Fruit fly (Drosophila melanogaster) whole organism, embryonic: Measurements from ENCODE around the gene CG4576.

Experiments used
- Adf1 ChIP-seq: fragments of 200-800 bp; sonication (Bioruptor generic); IDR thresholded peaks from 2 replicates; pipeline ENCODE4 v1.3.6; 2022; ENCODE audit warnings: missing biosample characterization, missing genetic modification characterization
- BEAF-32 ChIP-seq: fragments of 200-800 bp; sonication (Bioruptor generic); optimal IDR thresholded peaks from 3 replicates; lab custom pipeline; 2017; ENCODE audit warnings: missing biosample characterization, missing genetic modification characterization, mild to moderate bottlenecking, moderate library complexity, missing genetic modification reagents
- Blimp-1 ChIP-seq: fragments of 200-800 bp; sonication (Bioruptor generic); optimal IDR thresholded peaks from 3 replicates; lab custom pipeline; 2018; ENCODE audit warnings: missing biosample characterization, missing genetic modification characterization, mild to moderate bottlenecking, moderate library complexity, missing genetic modification reagents
- CG11504 ChIP-seq: fragments of 200-800 bp; sonication (Bioruptor generic); optimal IDR thresholded peaks from 3 replicates; lab custom pipeline; 2019; ENCODE audit warnings: missing biosample characterization, mild to moderate bottlenecking, missing genetic modification characterization, moderate library complexity
- CG14710 ChIP-seq: fragments of 200-800 bp; sonication (Bioruptor generic); optimal IDR thresholded peaks from 3 replicates; lab custom pipeline; 2019; ENCODE audit warnings: missing biosample characterization, mild to moderate bottlenecking, missing genetic modification characterization, moderate library complexity
- CG1603 ChIP-seq: fragments of 200-800 bp; sonication (Bioruptor generic); optimal IDR thresholded peaks from 2 replicates; lab custom pipeline; 2019; ENCODE audit warnings: missing biosample characterization, mild to moderate bottlenecking, missing genetic modification characterization, moderate library complexity
- CG16779 ChIP-seq: fragments of 200-800 bp; sonication (Bioruptor generic); IDR thresholded peaks from 2 replicates; pipeline ENCODE4 v1.3.6; 2022; ENCODE audit warnings: missing biosample characterization, missing genetic modification characterization
- CG16813 ChIP-seq: fragments of 200-800 bp; sonication (Bioruptor generic); IDR thresholded peaks from 3 replicates; pipeline ENCODE4 v1.3.6; 2022; ENCODE audit warnings: missing biosample characterization, missing genetic modification characterization; ENCODE audit not compliant: partially characterized antibody
- CG17361 ChIP-seq: fragments of 200-800 bp; sonication (Bioruptor generic); IDR thresholded peaks from 3 replicates; pipeline ENCODE4 v1.3.6; 2022; ENCODE audit warnings: missing biosample characterization, missing genetic modification characterization
- CG31224 ChIP-seq: fragments of 200-800 bp; sonication (Bioruptor generic); IDR thresholded peaks from 2 replicates; pipeline ENCODE4 v1.3.6; 2022; ENCODE audit warnings: missing biosample characterization, missing genetic modification characterization
- CG31441 ChIP-seq: fragments of 200-800 bp; sonication (Bioruptor generic); IDR thresholded peaks from 2 replicates; pipeline ENCODE4 v1.3.6; 2022; ENCODE audit warnings: missing biosample characterization, missing genetic modification characterization
- CG32772 ChIP-seq: fragments of 200-800 bp; sonication (Bioruptor generic); IDR thresholded peaks from 2 replicates; pipeline ENCODE4 v1.3.6; 2022; ENCODE audit warnings: missing biosample characterization, missing genetic modification characterization
- CG4854 ChIP-seq: fragments of 200-800 bp; sonication (Bioruptor generic); optimal IDR thresholded peaks from 2 replicates; lab custom pipeline; 2016; ENCODE audit warnings: missing biosample characterization, missing genetic modification characterization, inconsistent platforms
- CG7745 ChIP-seq: fragments of 200-800 bp; sonication (Bioruptor generic); optimal IDR thresholded peaks from 2 replicates; lab custom pipeline; 2018; ENCODE audit warnings: missing biosample characterization, mild to moderate bottlenecking, missing genetic modification characterization, moderate library complexity
- CG7839 ChIP-seq: fragments of 200-800 bp; sonication (Bioruptor generic); optimal IDR thresholded peaks from 3 replicates; lab custom pipeline; 2018; ENCODE audit warnings: missing biosample characterization, mild to moderate bottlenecking, missing genetic modification characterization, moderate library complexity
- CG9817 ChIP-seq: fragments of 200-800 bp; sonication (Bioruptor generic); optimal IDR thresholded peaks from 2 replicates; lab custom pipeline; 2018; ENCODE audit warnings: missing biosample characterization, mild to moderate bottlenecking, missing genetic modification characterization, moderate library complexity
- CTCF ChIP-seq: fragments of 200-800 bp; sonication (Bioruptor generic); optimal IDR thresholded peaks from 2 replicates; lab custom pipeline; 2017; ENCODE audit warnings: missing biosample characterization, mild to moderate bottlenecking, missing genetic modification characterization, moderate library complexity
- D19A ChIP-seq: fragments of 200-800 bp; optimal IDR thresholded peaks from 3 replicates; lab custom pipeline; 2019; ENCODE audit warnings: missing biosample characterization, mild to moderate bottlenecking, missing genetic modification characterization, moderate library complexity
- Dbx ChIP-seq: fragments of 200-800 bp; sonication (Bioruptor generic); IDR thresholded peaks from 3 replicates; pipeline ENCODE4 v1.3.6; 2022; ENCODE audit warnings: missing biosample characterization, missing genetic modification characterization
- Doc3 ChIP-seq: fragments of 200-800 bp; sonication (Bioruptor generic); IDR thresholded peaks from 3 replicates; pipeline ENCODE4 v1.3.6; 2022; ENCODE audit warnings: missing biosample characterization, missing genetic modification characterization; ENCODE audit not compliant: partially characterized antibody
- Drgx ChIP-seq: fragments of 200-800 bp; sonication (Bioruptor generic); IDR thresholded peaks from 2 replicates; pipeline ENCODE4 v1.3.6; 2022; ENCODE audit warnings: missing biosample characterization, missing genetic modification characterization
- Eip74EF ChIP-seq, 2 experiments: fragments of 200-800 bp in 1 of 2; fragments of >200 bp in 1 of 2; sonication (Bioruptor generic) in 1 of 2; optimal IDR thresholded peaks; 2 replicates each; lab custom pipeline; 2017 to 2019; ENCODE audit warnings: missing biosample characterization in 2 of 2, missing genetic modification characterization in 2 of 2, mild to moderate bottlenecking in 1 of 2, moderate library complexity in 1 of 2
- HLH54F ChIP-seq: fragments of 200-800 bp; sonication (Bioruptor generic); optimal IDR thresholded peaks from 3 replicates; lab custom pipeline; 2016; ENCODE audit warnings: missing biosample characterization, missing genetic modification characterization
- HLHmδ ChIP-seq: fragments of 200-800 bp; sonication (Bioruptor generic); optimal IDR thresholded peaks from 2 replicates; lab custom pipeline; 2018; ENCODE audit warnings: missing biosample characterization, mild to moderate bottlenecking, missing genetic modification characterization, moderate library complexity
- MTF-1 ChIP-seq: fragments of 200-800 bp; sonication (Bioruptor generic); optimal IDR thresholded peaks from 2 replicates; lab custom pipeline; 2018; ENCODE audit warnings: missing biosample characterization, mild to moderate bottlenecking, missing genetic modification characterization, borderline replicate concordance
- Mad ChIP-seq: fragments of 200-800 bp; sonication (Bioruptor generic); optimal IDR thresholded peaks from 2 replicates; lab custom pipeline; 2016; ENCODE audit warnings: missing biosample characterization, missing genetic modification characterization
- Side ChIP-seq: fragments of 200-800 bp; sonication (Bioruptor generic); optimal IDR thresholded peaks from 2 replicates; lab custom pipeline; 2016; ENCODE audit warnings: missing biosample characterization, missing genetic modification characterization
- YL-1 ChIP-seq: fragments of 200-800 bp; sonication (Bioruptor generic); optimal IDR thresholded peaks from 3 replicates; lab custom pipeline; 2017; ENCODE audit warnings: missing biosample characterization, mild to moderate bottlenecking, missing genetic modification characterization
- chinmo ChIP-seq: fragments of 200-800 bp; sonication (Bioruptor generic); IDR thresholded peaks from 4 replicates; pipeline ENCODE4 v1.3.6; 2022; ENCODE audit warnings: missing biosample characterization, missing genetic modification characterization; ENCODE audit not compliant: partially characterized antibody
- chn ChIP-seq: fragments of 200-800 bp; sonication (Bioruptor generic); optimal IDR thresholded peaks from 2 replicates; lab custom pipeline; 2016; ENCODE audit warnings: missing biosample characterization, missing genetic modification characterization
- crc ChIP-seq: fragments of 200-800 bp; sonication (Bioruptor generic); optimal IDR thresholded peaks from 2 replicates; lab custom pipeline; 2016; ENCODE audit warnings: missing biosample characterization, missing genetic modification characterization
- danr ChIP-seq: fragments of 200-800 bp; sonication (Bioruptor generic); IDR thresholded peaks from 2 replicates; pipeline ENCODE4 v1.3.6; 2022; ENCODE audit warnings: missing biosample characterization, missing genetic modification characterization
- dimm ChIP-seq: fragments of 200-800 bp; sonication (Bioruptor generic); IDR thresholded peaks from 2 replicates; pipeline ENCODE4 v1.3.6; 2022; ENCODE audit warnings: missing biosample characterization, missing genetic modification characterization
- dm ChIP-seq: fragments of 200-800 bp; sonication (Bioruptor generic); optimal IDR thresholded peaks from 3 replicates; lab custom pipeline; 2016; ENCODE audit warnings: missing biosample characterization, missing genetic modification characterization
- dmrt11E ChIP-seq: fragments of 200-800 bp; sonication (Bioruptor generic); optimal IDR thresholded peaks from 3 replicates; lab custom pipeline; 2018; ENCODE audit warnings: missing biosample characterization, mild to moderate bottlenecking, missing genetic modification characterization, moderate library complexity
- fu2 ChIP-seq: fragments of 200-800 bp; sonication (Bioruptor generic); optimal IDR thresholded peaks from 2 replicates; lab custom pipeline; 2016; ENCODE audit warnings: missing biosample characterization, missing genetic modification characterization
- gcm2 ChIP-seq: fragments of 200-800 bp; sonication (Bioruptor generic); optimal IDR thresholded peaks from 2 replicates; lab custom pipeline; 2016; ENCODE audit warnings: missing biosample characterization, missing genetic modification characterization
- hkb ChIP-seq, 2 experiments: fragments of 200-800 bp in 1 of 2; fragments of >200 bp in 1 of 2; sonication (Bioruptor generic) in 1 of 2; IDR thresholded peaks in 1 of 2; optimal IDR thresholded peaks in 1 of 2; 2 replicates each; pipeline versions ENCODE4 v1.3.6 to Lab custom; 2017 to 2022; ENCODE audit warnings: missing biosample characterization in 1 of 2, missing genetic modification characterization in 1 of 2
- inv ChIP-seq: fragments of 200-800 bp; sonication (Bioruptor generic); IDR thresholded peaks from 2 replicates; pipeline ENCODE4 v1.3.6; 2022; ENCODE audit warnings: missing biosample characterization, missing genetic modification characterization; ENCODE audit not compliant: partially characterized antibody
- mld ChIP-seq: fragments of 200-800 bp; sonication (Bioruptor generic); IDR thresholded peaks from 3 replicates; pipeline ENCODE4 v1.3.6; 2022; ENCODE audit warnings: missing biosample characterization, missing genetic modification characterization; ENCODE audit not compliant: partially characterized antibody
- ro ChIP-seq: fragments of 200-800 bp; sonication (Bioruptor generic); IDR thresholded peaks from 2 replicates; pipeline ENCODE4 v1.3.6; 2022; ENCODE audit warnings: missing biosample characterization, missing genetic modification characterization
- sim ChIP-seq: fragments of 200-800 bp; sonication (Bioruptor generic); IDR thresholded peaks from 2 replicates; pipeline ENCODE4 v1.3.6; 2022; ENCODE audit warnings: missing biosample characterization, missing genetic modification characterization
- tgo ChIP-seq: fragments of 200-800 bp; sonication (Bioruptor generic); IDR thresholded peaks from 3 replicates; pipeline ENCODE4 v1.3.6; 2022; ENCODE audit warnings: missing biosample characterization, missing genetic modification characterization
- tin ChIP-seq: fragments of 200-800 bp; sonication (Bioruptor generic); optimal IDR thresholded peaks from 3 replicates; lab custom pipeline; 2016; ENCODE audit warnings: missing biosample characterization, missing genetic modification characterization
- trh ChIP-seq: fragments of 200-800 bp; sonication (Bioruptor generic); optimal IDR thresholded peaks from 2 replicates; lab custom pipeline; 2016; ENCODE audit warnings: missing biosample characterization, missing genetic modification characterization
- wor ChIP-seq: fragments of 200-800 bp; sonication (Bioruptor generic); IDR thresholded peaks from 2 replicates; pipeline ENCODE4 v1.3.6; 2022; ENCODE audit warnings: missing biosample characterization, missing genetic modification characterization
- zf30C ChIP-seq: fragments of 200-800 bp; sonication (Bioruptor generic); optimal IDR thresholded peaks from 3 replicates; lab custom pipeline; 2018; ENCODE audit warnings: missing biosample characterization, mild to moderate bottlenecking, missing genetic modification characterization
- zfh1 ChIP-seq: fragments of 200-800 bp; sonication (Bioruptor generic); IDR thresholded peaks from 3 replicates; pipeline ENCODE4 v1.3.6; 2022; ENCODE audit warnings: missing biosample characterization, missing genetic modification characterization

CG4576 gene

DNA sequence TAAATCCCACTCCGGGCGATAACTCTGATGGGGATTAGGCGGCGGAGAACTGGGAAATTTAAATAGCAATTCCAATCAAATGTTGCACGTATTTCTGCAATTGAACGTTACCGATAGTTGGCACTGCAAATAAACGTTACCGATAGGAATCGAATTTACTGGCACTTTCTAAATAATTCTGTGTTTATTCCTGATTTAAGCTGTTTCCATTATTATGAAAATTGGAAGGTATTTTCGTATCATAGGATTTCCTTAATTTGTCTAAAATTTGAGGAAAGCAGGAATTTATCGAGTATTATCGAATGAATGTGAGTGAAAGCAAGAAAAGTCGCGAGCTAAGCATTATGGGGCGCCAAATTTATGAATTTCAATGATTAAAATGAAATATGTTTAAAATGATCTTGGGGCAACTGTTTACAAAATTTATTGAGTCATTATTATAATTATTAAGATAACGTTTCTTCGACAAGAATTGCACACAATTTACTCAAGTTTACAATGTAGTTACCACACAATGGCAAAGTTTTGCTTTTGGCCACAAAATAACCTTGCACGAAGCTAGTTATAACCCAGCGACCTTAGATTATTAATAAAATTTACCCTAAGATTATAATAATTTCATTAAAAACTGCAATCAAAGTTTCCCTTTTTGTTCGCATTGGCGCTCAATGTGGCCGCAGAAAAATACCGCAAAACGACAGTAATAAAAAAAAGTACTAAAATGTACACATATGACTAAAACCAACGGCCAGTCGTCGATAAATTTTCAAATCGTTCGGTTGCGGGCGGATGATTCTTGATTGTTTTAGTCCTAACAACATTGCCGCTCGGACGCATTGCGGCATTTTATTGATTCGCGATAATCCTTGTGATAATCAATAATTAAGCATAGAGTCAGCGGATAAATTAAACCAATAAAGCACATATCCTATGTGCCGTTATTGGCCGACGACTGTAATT, 21.8 kb upstream of the CG4576 start, which contains the start of gene alpha-Man-IIb (continued):
- TF ChIP-seq HLHmδ (GFP tag; lab: Kevin White, UChicago) (no peak), YL-1 (GFP tag; lab: Kevin White, UChicago) (peak; percentile 4), danr (GFP tag; lab: Robert Waterston, UW) (no peak), wor (GFP tag; lab: Robert Waterston, UW) (no peak), CG4854 (GFP tag; lab: Kevin White, UChicago) (no peak), CG31441 (peak; percentile 30; the same call in 1 of the 2 replicates), fu2 (no peak), MTF-1 (GFP tag; lab: Kevin White, UChicago) (no peak), CG31224 (no peak), Drgx (GFP tag; lab: Robert Waterston, UW) (no peak), D19A (tag; lab: Kevin White, UChicago) (no peak), Dbx (GFP tag; lab: Robert Waterston, UW) (peak; percentile 46; the same call in 1 of the 3 replicates), CTCF (GFP tag; lab: Kevin White, UChicago) (peak; percentile 96), CG1603 (tag; lab: Kevin White, UChicago) (peak; percentile 53), CG9817 (tag; lab: Kevin White, UChicago) (no peak), hkb (optimal IDR thresholded peaks at IDR 0.05; lab: Kevin White, UChicago) (no peak), hkb (GFP tag; IDR thresholded peaks at IDR 0.05; lab: Robert Waterston, UW) (no peak), chinmo (GFP tag; lab: Robert Waterston, UW) (0 out of 4 replicates have a peak, but pooled peaks have one; percentile 39), CG14710 (tag; lab: Kevin White, UChicago) (peak; percentile 48), ro (GFP tag; lab: Robert Waterston, UW) (no peak), BEAF-32 (peak; percentile 80), inv (GFP tag; lab: Robert Waterston, UW) (peak; percentile 58), Side (no peak), dmrt11E (tag; lab: Kevin White, UChicago) (no peak), tin (GFP tag; lab: Kevin White, UChicago) (peak; percentile 15), CG16813 (GFP tag; lab: Robert Waterston, UW) (peak; percentile 69; the same call in 2 of the 3 replicates), HLH54F (GFP tag; lab: Kevin White, UChicago) (no peak), CG17361 (GFP tag; lab: Robert Waterston, UW) (peak; percentile 43; the same call in 2 of the 3 replicates), CG11504 (tag; lab: Kevin White, UChicago) (no peak), crc (GFP tag; lab: Kevin White, UChicago) (no peak), Blimp-1 (no peak), CG32772 (GFP tag; lab: Robert Waterston, UW) (no peak), mld (GFP tag; lab: Robert Waterston, UW) (no peak), tgo (GFP tag; lab: Robert Waterston, UW) (no peak), sim (GFP tag; lab: Robert Waterston, UW) (no peak), Mad (GFP tag; lab: Kevin White, UChicago) (no peak), CG7839 (tag; lab: Kevin White, UChicago) (no peak), gcm2 (no peak), Adf1 (GFP tag; lab: Robert Waterston, UW) (no peak), dimm (GFP tag; lab: Robert Waterston, UW) (no peak), chn (GFP tag; lab: Kevin White, UChicago) (no peak), zf30C (GFP tag; lab: Kevin White, UChicago) (no peak), CG7745 (tag; lab: Kevin White, UChicago) (no peak), trh (GFP tag; lab: Kevin White, UChicago) (no peak), zfh1 (GFP tag; lab: Robert Waterston, UW) (peak; percentile 55; the same call in 1 of the 3 replicates), CG16779 (GFP tag; lab: Robert Waterston, UW) (no peak), Eip74EF (GFP tag; optimal IDR thresholded peaks at IDR 0.05; lab: Kevin White, UChicago) (no peak), dm (GFP tag; lab: Kevin White, UChicago) (no peak), Doc3 (GFP tag; lab: Robert Waterston, UW) (peak; percentile 92)
